Fruit fly (Drosophila melanogaster) whole organism, embryonic: ENCODE results near the gene CG31638.
A peak's percentile ranks its signal among the peaks of the same experiment; 100 is the strongest.

ENCODE experiments used
- Bgb ChIP-seq: fragments of 200-800 bp; sonication (Bioruptor generic); IDR thresholded peaks from 2 replicates; pipeline ENCODE4 v1.3.6; 2022; ENCODE audit warnings: missing biosample characterization, missing genetic modification characterization; ENCODE audit not compliant: partially characterized antibody
- CG10366 ChIP-seq: fragments of 200-800 bp; sonication (Bioruptor generic); IDR thresholded peaks from 2 replicates; pipeline ENCODE4 v1.3.6; 2022; ENCODE audit warnings: missing biosample characterization, missing genetic modification characterization
- CG11695 ChIP-seq: fragments of 200-800 bp; sonication (Bioruptor generic); IDR thresholded peaks from 3 replicates; pipeline ENCODE4 v1.3.6; 2022; ENCODE audit warnings: missing biosample characterization, missing genetic modification characterization
- CG12104 ChIP-seq: fragments of 200-800 bp; sonication (Bioruptor generic); optimal IDR thresholded peaks from 3 replicates; lab custom pipeline; 2016; ENCODE audit warnings: missing biosample characterization, missing genetic modification characterization
- CG13287 ChIP-seq: fragments of 200-800 bp; sonication (Bioruptor generic); IDR thresholded peaks from 2 replicates; pipeline ENCODE4 v1.3.6; 2022; ENCODE audit warnings: missing biosample characterization, missing genetic modification characterization; ENCODE audit not compliant: partially characterized antibody
- CG14965 ChIP-seq: fragments of 200-800 bp; sonication (Bioruptor generic); optimal IDR thresholded peaks from 2 replicates; lab custom pipeline; 2016; ENCODE audit warnings: missing biosample characterization, missing genetic modification characterization, borderline replicate concordance
- CG17912 ChIP-seq: fragments of 200-800 bp; sonication (Bioruptor generic); optimal IDR thresholded peaks from 2 replicates; lab custom pipeline; 2018; ENCODE audit warnings: missing biosample characterization, mild to moderate bottlenecking, missing genetic modification characterization
- CG1832 ChIP-seq: fragments of 200-800 bp; sonication (Bioruptor generic); optimal IDR thresholded peaks from 2 replicates; lab custom pipeline; 2017; ENCODE audit warnings: missing biosample characterization, mild to moderate bottlenecking, missing genetic modification characterization, inconsistent platforms
- CG18476 ChIP-seq: fragments of 200-800 bp; sonication (Bioruptor generic); optimal IDR thresholded peaks from 2 replicates; lab custom pipeline; 2016; ENCODE audit warnings: missing biosample characterization, mild to moderate bottlenecking, missing genetic modification characterization
- CG18599 ChIP-seq: fragments of 200-800 bp; sonication (Bioruptor generic); optimal IDR thresholded peaks from 3 replicates; lab custom pipeline; 2017; ENCODE audit warnings: missing biosample characterization, missing genetic modification characterization, mild to moderate bottlenecking, moderate library complexity, missing genetic modification reagents
- CG2129 ChIP-seq: fragments of 200-800 bp; sonication (Bioruptor generic); IDR thresholded peaks from 2 replicates; pipeline ENCODE4 v1.3.6; 2022; ENCODE audit warnings: missing biosample characterization, missing genetic modification characterization; ENCODE audit not compliant: partially characterized antibody
- CG2199 ChIP-seq: fragments of 200-800 bp; sonication (Bioruptor generic); IDR thresholded peaks from 3 replicates; pipeline ENCODE4 v1.3.6; 2022; ENCODE audit warnings: missing biosample characterization, missing genetic modification characterization
- CG2678 ChIP-seq: fragments of 200-800 bp; sonication (Bioruptor generic); optimal IDR thresholded peaks from 3 replicates; lab custom pipeline; 2019; ENCODE audit warnings: missing biosample characterization, mild to moderate bottlenecking, missing genetic modification characterization, moderate library complexity
- CG3065 ChIP-seq: fragments of 200-800 bp; sonication (Bioruptor generic); optimal IDR thresholded peaks from 2 replicates; lab custom pipeline; 2016; ENCODE audit warnings: missing biosample characterization, missing genetic modification characterization
- CG3163 ChIP-seq: fragments of 200-800 bp; sonication (Bioruptor generic); optimal IDR thresholded peaks from 3 replicates; lab custom pipeline; 2016; ENCODE audit warnings: missing biosample characterization, missing genetic modification characterization
- CG33557 ChIP-seq: fragments of 200-800 bp; sonication (Bioruptor generic); optimal IDR thresholded peaks from 2 replicates; lab custom pipeline; 2019; ENCODE audit warnings: missing biosample characterization, mild to moderate bottlenecking, missing genetic modification characterization, moderate library complexity
- CG5180 ChIP-seq: fragments of 200-800 bp; sonication (Bioruptor generic); optimal IDR thresholded peaks from 3 replicates; lab custom pipeline; 2017; ENCODE audit warnings: missing biosample characterization, missing genetic modification characterization, mild to moderate bottlenecking, moderate library complexity, missing genetic modification reagents
- CG5953 ChIP-seq: fragments of 200-800 bp; sonication (Bioruptor generic); IDR thresholded peaks from 2 replicates; pipeline ENCODE4 v1.3.6; 2022; ENCODE audit warnings: missing biosample characterization, missing genetic modification characterization
- CG6654 ChIP-seq: fragments of 200-800 bp; sonication (Bioruptor generic); optimal IDR thresholded peaks from 2 replicates; lab custom pipeline; 2017; ENCODE audit warnings: missing biosample characterization, mild to moderate bottlenecking, missing genetic modification characterization
- CG7372 ChIP-seq: fragments of 200-800 bp; sonication (Bioruptor generic); IDR thresholded peaks from 2 replicates; pipeline ENCODE4 v1.3.6; 2022; ENCODE audit warnings: missing biosample characterization, missing genetic modification characterization
- CG8388 ChIP-seq: fragments of 200-800 bp; sonication (Bioruptor generic); optimal IDR thresholded peaks from 2 replicates; lab custom pipeline; 2019; ENCODE audit warnings: missing biosample characterization, mild to moderate bottlenecking, missing genetic modification characterization, moderate library complexity
- CG8765 ChIP-seq: fragments of 200-800 bp; sonication (Bioruptor generic); IDR thresholded peaks from 2 replicates; pipeline ENCODE4 v1.3.6; 2022; ENCODE audit warnings: missing biosample characterization, missing genetic modification characterization
- D ChIP-seq, 2 experiments: fragments of 200-800 bp in 1 of 2; fragments of >200 bp in 1 of 2; sonication (Bioruptor generic) in 1 of 2; optimal IDR thresholded peaks; 2 replicates in 1 of 2; 3 replicates in 1 of 2; lab custom pipeline; 2017; ENCODE audit warnings: mild to moderate bottlenecking in 1 of 2, missing biosample characterization in 1 of 2, missing genetic modification characterization in 1 of 2, missing genetic modification reagents in 1 of 2
- D19B ChIP-seq: fragments of 200-800 bp; sonication (Bioruptor generic); optimal IDR thresholded peaks from 2 replicates; lab custom pipeline; 2017; ENCODE audit warnings: missing biosample characterization, mild to moderate bottlenecking, missing genetic modification characterization
- Deaf1 ChIP-seq: fragments of 200-800 bp; optimal IDR thresholded peaks from 3 replicates; lab custom pipeline; 2019; ENCODE audit warnings: missing biosample characterization, mild to moderate bottlenecking, missing genetic modification characterization, moderate library complexity
- Oli ChIP-seq: fragments of 200-800 bp; sonication (Bioruptor generic); optimal IDR thresholded peaks from 2 replicates; lab custom pipeline; 2018; ENCODE audit warnings: missing biosample characterization, mild to moderate bottlenecking, missing genetic modification characterization, moderate library complexity
- Poxn ChIP-seq: fragments of 200-800 bp; sonication (Bioruptor generic); IDR thresholded peaks from 2 replicates; pipeline ENCODE4 v1.3.6; 2022; ENCODE audit warnings: missing biosample characterization, missing genetic modification characterization
- Ravus ChIP-seq: fragments of 200-800 bp; sonication (Bioruptor generic); IDR thresholded peaks from 2 replicates; pipeline ENCODE4 v1.3.6; 2022; ENCODE audit warnings: missing biosample characterization, missing genetic modification characterization
- Spps ChIP-seq: fragments of 200-800 bp; sonication (Bioruptor generic); optimal IDR thresholded peaks from 2 replicates; lab custom pipeline; 2018; ENCODE audit warnings: missing biosample characterization, mild to moderate bottlenecking, missing genetic modification characterization
- abd-A ChIP-seq: fragments of 200-800 bp; sonication (Bioruptor generic); optimal IDR thresholded peaks from 3 replicates; lab custom pipeline; 2019; ENCODE audit warnings: missing biosample characterization, mild to moderate bottlenecking, missing genetic modification characterization, moderate library complexity
- aop ChIP-seq: fragments of 200-800 bp; sonication (Bioruptor generic); IDR thresholded peaks from 2 replicates; pipeline ENCODE4 v1.3.6; 2022; ENCODE audit warnings: missing biosample characterization, missing genetic modification characterization
- ara ChIP-seq: fragments of 200-800 bp; sonication (Bioruptor generic); IDR thresholded peaks from 2 replicates; pipeline ENCODE4 v1.3.6; 2022; ENCODE audit warnings: missing biosample characterization, missing genetic modification characterization
- cad ChIP-seq: fragments of >200 bp; optimal IDR thresholded peaks from 2 replicates; lab custom pipeline; 2017; ENCODE audit warnings: missing biosample characterization, missing genetic modification characterization
- cato ChIP-seq: fragments of 200-800 bp; sonication (Bioruptor generic); optimal IDR thresholded peaks from 2 replicates; lab custom pipeline; 2016; ENCODE audit warnings: missing biosample characterization, missing genetic modification characterization, borderline replicate concordance
- caup ChIP-seq: fragments of 200-800 bp; sonication (Bioruptor generic); optimal IDR thresholded peaks from 3 replicates; lab custom pipeline; 2017; ENCODE audit warnings: missing biosample characterization, mild to moderate bottlenecking, missing genetic modification characterization, moderate library complexity; ENCODE audit not compliant: severe bottlenecking
- danr ChIP-seq: fragments of 200-800 bp; sonication (Bioruptor generic); IDR thresholded peaks from 2 replicates; pipeline ENCODE4 v1.3.6; 2022; ENCODE audit warnings: missing biosample characterization, missing genetic modification characterization
- dmrt99B ChIP-seq: fragments of 200-800 bp; sonication (Bioruptor generic); optimal IDR thresholded peaks from 2 replicates; lab custom pipeline; 2018; ENCODE audit warnings: missing biosample characterization, mild to moderate bottlenecking, missing genetic modification characterization, moderate library complexity
- ems ChIP-seq: fragments of 200-800 bp; sonication (Bioruptor generic); optimal IDR thresholded peaks from 3 replicates; lab custom pipeline; 2016; ENCODE audit warnings: missing biosample characterization, missing genetic modification characterization
- fd3F ChIP-seq: fragments of 200-800 bp; sonication (Bioruptor generic); optimal IDR thresholded peaks from 2 replicates; lab custom pipeline; 2018; ENCODE audit warnings: missing biosample characterization, mild to moderate bottlenecking, missing genetic modification characterization, moderate library complexity
- hth ChIP-seq: fragments of >200 bp; optimal IDR thresholded peaks from 2 replicates; lab custom pipeline; 2017; ENCODE audit warnings: inconsistent platforms
- kni ChIP-seq: fragments of 200-800 bp; sonication (Bioruptor generic); optimal IDR thresholded peaks from 3 replicates; lab custom pipeline; 2017; ENCODE audit warnings: mild to moderate bottlenecking, missing biosample characterization, missing genetic modification reagents, missing genetic modification characterization
- nau ChIP-seq: fragments of 200-800 bp; sonication (Bioruptor generic); optimal IDR thresholded peaks from 3 replicates; lab custom pipeline; 2017; ENCODE audit warnings: missing biosample characterization, mild to moderate bottlenecking, missing genetic modification characterization, missing genetic modification reagents
- onecut ChIP-seq: fragments of 200-800 bp; sonication (Bioruptor generic); IDR thresholded peaks from 2 replicates; pipeline ENCODE4 v1.3.6; 2022; ENCODE audit warnings: missing biosample characterization, missing genetic modification characterization
- phol ChIP-seq: fragments of 200-800 bp; sonication (Bioruptor generic); optimal IDR thresholded peaks from 3 replicates; lab custom pipeline; 2018; ENCODE audit warnings: missing biosample characterization, mild to moderate bottlenecking, missing genetic modification characterization, moderate library complexity
- rib ChIP-seq: fragments of 200-800 bp; sonication (Bioruptor generic); IDR thresholded peaks from 2 replicates; pipeline ENCODE4 v1.3.6; 2022; ENCODE audit warnings: missing biosample characterization, missing genetic modification characterization
- sd ChIP-seq: fragments of 200-800 bp; sonication (Bioruptor generic); optimal IDR thresholded peaks from 3 replicates; lab custom pipeline; 2018; ENCODE audit warnings: missing biosample characterization, mild to moderate bottlenecking, missing genetic modification characterization, moderate library complexity
- sisA ChIP-seq: fragments of 200-800 bp; sonication (Bioruptor generic); IDR thresholded peaks from 2 replicates; pipeline ENCODE4 v1.3.6; 2022; ENCODE audit warnings: missing biosample characterization, missing genetic modification characterization
- sqz ChIP-seq: fragments of 200-800 bp; sonication (Bioruptor generic); optimal IDR thresholded peaks from 3 replicates; lab custom pipeline; 2018; ENCODE audit warnings: missing biosample characterization, mild to moderate bottlenecking, missing genetic modification characterization

CG31638 gene

dm6 chr2L:6471978-6472776, 18.7 kb upstream of the CG31638 start (continued):
- TF ChIP-seq D (optimal IDR thresholded peaks at IDR 0.05; lab: Kevin White, UChicago) (no peak), D (GFP tag; optimal IDR thresholded peaks at IDR 0.05; lab: Kevin White, UChicago) (no peak), phol (peak; percentile 21), CG3065 (GFP tag; lab: Kevin White, UChicago) (no peak), onecut (GFP tag; lab: Robert Waterston, UW) (no peak), CG10366 (no peak), CG11695 (GFP tag; lab: Robert Waterston, UW) (0 out of 3 replicates have a peak, but pooled peaks have one; percentile 8), cato (GFP tag; lab: Kevin White, UChicago) (no peak), Bgb (peak; percentile 31; the same call in 1 of the 2 replicates), CG6654 (GFP tag; lab: Kevin White, UChicago) (no peak), caup (GFP tag; lab: Kevin White, UChicago) (no peak), D19B (peak; percentile 92), CG18599 (GFP tag; lab: Kevin White, UChicago) (peak; percentile 10), sisA (0 out of 2 replicates have a peak, but pooled peaks have one; percentile 29), hth (lab: Kevin White, UChicago) (no peak), CG33557 (GFP tag; lab: Kevin White, UChicago) (no peak), ara (GFP tag; lab: Robert Waterston, UW) (no peak), danr (GFP tag; lab: Robert Waterston, UW) (no peak), Poxn (GFP tag; lab: Robert Waterston, UW) (no peak), abd-A (tag; lab: Kevin White, UChicago) (peak; percentile 27), CG3163 (GFP tag; lab: Kevin White, UChicago) (no peak), sqz (GFP tag; lab: Kevin White, UChicago) (no peak), CG18476 (GFP tag; lab: Kevin White, UChicago) (peak; percentile 40), CG12104 (no peak), CG5180 (GFP tag; lab: Kevin White, UChicago) (peak; percentile 34), CG8765 (GFP tag; lab: Robert Waterston, UW) (no peak), cad (GFP tag; lab: Kevin White, UChicago) (no peak), CG17912 (GFP tag; lab: Kevin White, UChicago) (no peak), Deaf1 (tag; lab: Kevin White, UChicago) (no peak), ems (GFP tag; lab: Kevin White, UChicago) (no peak), CG14965 (GFP tag; lab: Kevin White, UChicago) (no peak), CG7372 (GFP tag; lab: Robert Waterston, UW) (no peak), dmrt99B (tag; lab: Kevin White, UChicago) (peak; percentile 55), Ravus (GFP tag; lab: Robert Waterston, UW) (no peak), sd (tag; lab: Kevin White, UChicago) (peak; percentile 54), Spps (no peak), Oli (peak; percentile 27), kni (GFP tag; lab: Kevin White, UChicago) (no peak), CG2199 (GFP tag; lab: Robert Waterston, UW) (peak; percentile 75; the same call in 1 of the 3 replicates), CG2678 (tag; lab: Kevin White, UChicago) (peak; percentile 60), aop (GFP tag; lab: Robert Waterston, UW) (no peak), CG8388 (GFP tag; lab: Kevin White, UChicago) (no peak), CG1832 (no peak), CG2129 (GFP tag; lab: Robert Waterston, UW) (no peak), fd3F (peak; percentile 6), CG5953 (GFP tag; lab: Robert Waterston, UW) (no peak), nau (GFP tag; lab: Kevin White, UChicago) (peak; percentile 20), CG13287 (GFP tag; lab: Robert Waterston, UW) (peak; percentile 38; the same call in 1 of the 2 replicates), rib (GFP tag; lab: Robert Waterston, UW) (no peak)
